Fruit fly (Drosophila melanogaster) whole organism, embryonic: ENCODE data around the gene Gip.

Experiments
- BtbVII ChIP-seq: fragments of 200-800 bp; sonication (Bioruptor generic); optimal IDR thresholded peaks from 3 replicates; lab custom pipeline; 2017; ENCODE audit warnings: missing biosample characterization, mild to moderate bottlenecking, missing genetic modification characterization
- CG10209 ChIP-seq: fragments of 200-800 bp; sonication (Bioruptor generic); optimal IDR thresholded peaks from 3 replicates; lab custom pipeline; 2017; ENCODE audit warnings: missing biosample characterization, mild to moderate bottlenecking, missing genetic modification characterization, missing genetic modification reagents
- CG1024 ChIP-seq: fragments of 200-800 bp; sonication (Bioruptor generic); IDR thresholded peaks from 2 replicates; pipeline ENCODE4 v1.3.6; 2022; ENCODE audit warnings: missing biosample characterization, missing genetic modification characterization
- CG10267 ChIP-seq: fragments of 200-800 bp; sonication (Bioruptor generic); optimal IDR thresholded peaks from 2 replicates; lab custom pipeline; 2018; ENCODE audit warnings: missing biosample characterization, mild to moderate bottlenecking, missing genetic modification characterization, moderate library complexity
- CG11085 ChIP-seq: fragments of 200-800 bp; sonication (Bioruptor generic); IDR thresholded peaks from 2 replicates; pipeline ENCODE4 v1.3.6; 2022; ENCODE audit warnings: missing biosample characterization, missing genetic modification characterization
- CG11695 ChIP-seq: fragments of 200-800 bp; sonication (Bioruptor generic); IDR thresholded peaks from 3 replicates; pipeline ENCODE4 v1.3.6; 2022; ENCODE audit warnings: missing biosample characterization, missing genetic modification characterization
- CG14441 ChIP-seq: fragments of 200-800 bp; sonication (Bioruptor generic); IDR thresholded peaks from 2 replicates; pipeline ENCODE4 v1.3.6; 2022; ENCODE audit warnings: missing biosample characterization, missing genetic modification characterization
- CG17385 ChIP-seq: fragments of 200-800 bp; sonication (Bioruptor generic); optimal IDR thresholded peaks from 3 replicates; lab custom pipeline; 2018; ENCODE audit warnings: missing biosample characterization, mild to moderate bottlenecking, missing genetic modification characterization
- CG18599 ChIP-seq: fragments of 200-800 bp; sonication (Bioruptor generic); optimal IDR thresholded peaks from 3 replicates; lab custom pipeline; 2017; ENCODE audit warnings: missing biosample characterization, missing genetic modification characterization, mild to moderate bottlenecking, moderate library complexity, missing genetic modification reagents
- CG2120 ChIP-seq: fragments of 200-800 bp; sonication (Bioruptor generic); optimal IDR thresholded peaks from 3 replicates; lab custom pipeline; 2016; ENCODE audit warnings: missing biosample characterization, missing genetic modification characterization
- CG2678 ChIP-seq: fragments of 200-800 bp; sonication (Bioruptor generic); optimal IDR thresholded peaks from 3 replicates; lab custom pipeline; 2019; ENCODE audit warnings: missing biosample characterization, mild to moderate bottlenecking, missing genetic modification characterization, moderate library complexity
- CG30020 ChIP-seq: fragments of 200-800 bp; optimal IDR thresholded peaks from 2 replicates; lab custom pipeline; 2019; ENCODE audit warnings: missing biosample characterization, mild to moderate bottlenecking, missing genetic modification characterization, moderate library complexity
- CG31388 ChIP-seq: fragments of 200-800 bp; sonication (Bioruptor generic); optimal IDR thresholded peaks from 2 replicates; lab custom pipeline; 2016; ENCODE audit warnings: missing biosample characterization, missing genetic modification characterization
- CG31441 ChIP-seq: fragments of 200-800 bp; sonication (Bioruptor generic); IDR thresholded peaks from 2 replicates; pipeline ENCODE4 v1.3.6; 2022; ENCODE audit warnings: missing biosample characterization, missing genetic modification characterization
- CG3847 ChIP-seq: fragments of 200-800 bp; sonication (Bioruptor generic); IDR thresholded peaks from 2 replicates; pipeline ENCODE4 v1.3.6; 2022; ENCODE audit warnings: missing biosample characterization, missing genetic modification characterization
- CG4282 ChIP-seq: fragments of 200-800 bp; sonication (Bioruptor generic); optimal IDR thresholded peaks from 2 replicates; lab custom pipeline; 2016; ENCODE audit warnings: missing biosample characterization, missing genetic modification characterization
- CG4360 ChIP-seq: fragments of 200-800 bp; sonication (Bioruptor generic); IDR thresholded peaks from 2 replicates; pipeline ENCODE4 v1.3.6; 2022; ENCODE audit warnings: missing biosample characterization, missing genetic modification characterization
- CG4617 ChIP-seq: fragments of 200-800 bp; sonication (Bioruptor generic); optimal IDR thresholded peaks from 3 replicates; lab custom pipeline; 2016; ENCODE audit warnings: missing biosample characterization, missing genetic modification characterization, borderline replicate concordance
- CG5245 ChIP-seq: fragments of 200-800 bp; sonication (Bioruptor generic); optimal IDR thresholded peaks from 3 replicates; lab custom pipeline; 2016; ENCODE audit warnings: missing biosample characterization, missing genetic modification characterization
- CG7556 ChIP-seq: fragments of 200-800 bp; sonication (Bioruptor generic); optimal IDR thresholded peaks from 2 replicates; lab custom pipeline; 2017; ENCODE audit warnings: missing biosample characterization, mild to moderate bottlenecking, missing genetic modification characterization
- D ChIP-seq, 2 experiments: fragments of 200-800 bp in 1 of 2; fragments of >200 bp in 1 of 2; sonication (Bioruptor generic) in 1 of 2; optimal IDR thresholded peaks; 2 replicates in 1 of 2; 3 replicates in 1 of 2; lab custom pipeline; 2017; ENCODE audit warnings: mild to moderate bottlenecking in 1 of 2, missing biosample characterization in 1 of 2, missing genetic modification characterization in 1 of 2, missing genetic modification reagents in 1 of 2
- E2f1 ChIP-seq: fragments of 200-800 bp; sonication (Bioruptor generic); IDR thresholded peaks from 2 replicates; pipeline ENCODE4 v1.3.6; 2022; ENCODE audit warnings: missing biosample characterization, missing genetic modification characterization
- HLH4C ChIP-seq: fragments of 200-800 bp; sonication (Bioruptor generic); IDR thresholded peaks from 3 replicates; pipeline ENCODE4 v1.3.6; 2022; ENCODE audit warnings: missing biosample characterization, missing genetic modification characterization; ENCODE audit not compliant: partially characterized antibody
- Hr51 ChIP-seq, 2 experiments: fragments of 200-800 bp; sonication (Bioruptor generic); optimal IDR thresholded peaks; 2 replicates in 1 of 2; 3 replicates in 1 of 2; lab custom pipeline; 2016 to 2018; ENCODE audit warnings: missing biosample characterization in 2 of 2, missing genetic modification characterization in 2 of 2, mild to moderate bottlenecking in 1 of 2, moderate library complexity in 1 of 2
- MBD-R2 ChIP-seq: fragments of 200-800 bp; sonication (Bioruptor generic); IDR thresholded peaks from 2 replicates; pipeline ENCODE4 v1.3.6; 2022; ENCODE audit warnings: missing biosample characterization, missing genetic modification characterization
- Meics ChIP-seq: fragments of 200-800 bp; sonication (Bioruptor generic); optimal IDR thresholded peaks from 2 replicates; lab custom pipeline; 2017; ENCODE audit warnings: missing biosample characterization, mild to moderate bottlenecking, missing genetic modification characterization
- bbx ChIP-seq: fragments of 200-800 bp; sonication (Bioruptor generic); IDR thresholded peaks from 2 replicates; pipeline ENCODE4 v1.3.6; 2022; ENCODE audit warnings: missing biosample characterization, missing genetic modification characterization; ENCODE audit not compliant: partially characterized antibody
- cwo ChIP-seq: fragments of 200-800 bp; sonication (Bioruptor generic); optimal IDR thresholded peaks from 3 replicates; lab custom pipeline; 2017; ENCODE audit warnings: missing biosample characterization, missing genetic modification characterization, mild to moderate bottlenecking, moderate library complexity, missing genetic modification reagents
- dm ChIP-seq: fragments of 200-800 bp; sonication (Bioruptor generic); optimal IDR thresholded peaks from 3 replicates; lab custom pipeline; 2016; ENCODE audit warnings: missing biosample characterization, missing genetic modification characterization
- eyg ChIP-seq: fragments of 200-800 bp; sonication (Bioruptor generic); optimal IDR thresholded peaks from 3 replicates; lab custom pipeline; 2016; ENCODE audit warnings: missing biosample characterization, missing genetic modification characterization
- fd96Cb ChIP-seq: fragments of 200-800 bp; sonication (Bioruptor generic); optimal IDR thresholded peaks from 2 replicates; lab custom pipeline; 2018; ENCODE audit warnings: missing biosample characterization, mild to moderate bottlenecking, missing genetic modification characterization, moderate library complexity
- gem ChIP-seq: fragments of 200-800 bp; sonication (Bioruptor generic); optimal IDR thresholded peaks from 2 replicates; lab custom pipeline; 2019; ENCODE audit warnings: missing biosample characterization, mild to moderate bottlenecking, missing genetic modification characterization, moderate library complexity
- grau ChIP-seq: fragments of 200-800 bp; optimal IDR thresholded peaks from 3 replicates; lab custom pipeline; 2019; ENCODE audit warnings: missing biosample characterization, mild to moderate bottlenecking, missing genetic modification characterization, moderate library complexity
- gro ChIP-seq: fragments of 200-800 bp; sonication (Bioruptor generic); optimal IDR thresholded peaks from 2 replicates; lab custom pipeline; 2016; ENCODE audit warnings: missing biosample characterization, missing genetic modification characterization
- gt ChIP-seq: fragments of 200-800 bp; sonication (Bioruptor generic); IDR thresholded peaks from 2 replicates; pipeline ENCODE4 v1.3.6; 2022; ENCODE audit warnings: missing biosample characterization, missing genetic modification characterization
- hkb ChIP-seq, 2 experiments: fragments of 200-800 bp in 1 of 2; fragments of >200 bp in 1 of 2; sonication (Bioruptor generic) in 1 of 2; IDR thresholded peaks in 1 of 2; optimal IDR thresholded peaks in 1 of 2; 2 replicates each; pipeline versions ENCODE4 v1.3.6 to Lab custom; 2017 to 2022; ENCODE audit warnings: missing biosample characterization in 1 of 2, missing genetic modification characterization in 1 of 2
- kni ChIP-seq: fragments of 200-800 bp; sonication (Bioruptor generic); optimal IDR thresholded peaks from 3 replicates; lab custom pipeline; 2017; ENCODE audit warnings: mild to moderate bottlenecking, missing biosample characterization, missing genetic modification reagents, missing genetic modification characterization
- lab ChIP-seq: fragments of 200-800 bp; sonication (Bioruptor generic); optimal IDR thresholded peaks from 3 replicates; lab custom pipeline; 2017; ENCODE audit warnings: missing biosample characterization, missing genetic modification characterization, mild to moderate bottlenecking, moderate library complexity, missing genetic modification reagents
- lola ChIP-seq, 3 experiments: fragments of >200 bp in 2 of 3; fragments of 200-800 bp in 1 of 3; sonication (Bioruptor generic) in 1 of 3; optimal IDR thresholded peaks; 2 replicates each; lab custom pipeline; 2017 to 2019; ENCODE audit warnings: missing biosample characterization in 3 of 3, missing genetic modification characterization in 3 of 3, mild to moderate bottlenecking in 1 of 3, moderate library complexity in 1 of 3
- nau ChIP-seq: fragments of 200-800 bp; sonication (Bioruptor generic); optimal IDR thresholded peaks from 3 replicates; lab custom pipeline; 2017; ENCODE audit warnings: missing biosample characterization, mild to moderate bottlenecking, missing genetic modification characterization, missing genetic modification reagents
- nmo ChIP-seq: fragments of 200-800 bp; sonication (Bioruptor generic); optimal IDR thresholded peaks from 2 replicates; lab custom pipeline; 2018; ENCODE audit warnings: missing biosample characterization, mild to moderate bottlenecking, missing genetic modification characterization, moderate library complexity
- onecut ChIP-seq: fragments of 200-800 bp; sonication (Bioruptor generic); IDR thresholded peaks from 2 replicates; pipeline ENCODE4 v1.3.6; 2022; ENCODE audit warnings: missing biosample characterization, missing genetic modification characterization
- pan ChIP-seq, 4 experiments: fragments of >200 bp in 3 of 4; fragments of 200-800 bp in 1 of 4; sonication (Bioruptor generic) in 1 of 4; optimal IDR thresholded peaks in 3 of 4; IDR thresholded peaks in 1 of 4; 2 replicates each; pipeline versions ENCODE4 v1.3.6 to Lab custom; 2017 to 2022; ENCODE audit warnings: missing biosample characterization in 2 of 4, missing genetic modification characterization in 2 of 4, mixed read lengths in 1 of 4
- salm ChIP-seq: fragments of 200-800 bp; sonication (Bioruptor generic); optimal IDR thresholded peaks from 2 replicates; lab custom pipeline; 2018; ENCODE audit warnings: missing biosample characterization, mild to moderate bottlenecking, missing genetic modification characterization
- seq ChIP-seq: fragments of 200-800 bp; sonication (Bioruptor generic); IDR thresholded peaks from 2 replicates; pipeline ENCODE4 v1.3.6; 2022; ENCODE audit warnings: missing biosample characterization, missing genetic modification characterization
- sr ChIP-seq: fragments of 200-800 bp; sonication (Bioruptor generic); IDR thresholded peaks from 3 replicates; pipeline ENCODE4 v1.3.6; 2022; ENCODE audit warnings: missing biosample characterization, missing genetic modification characterization
- unpg ChIP-seq: fragments of 200-800 bp; sonication (Bioruptor generic); optimal IDR thresholded peaks from 3 replicates; lab custom pipeline; 2018; ENCODE audit warnings: missing biosample characterization, mild to moderate bottlenecking, missing genetic modification characterization, moderate library complexity
- wdn ChIP-seq: fragments of 200-800 bp; sonication (Bioruptor generic); IDR thresholded peaks from 2 replicates; pipeline ENCODE4 v1.3.6; 2022; ENCODE audit warnings: missing biosample characterization, missing genetic modification characterization
- yki ChIP-seq: fragments of >200 bp; optimal IDR thresholded peaks from 3 replicates; lab custom pipeline; 2018

Gene Gip

DNA sequence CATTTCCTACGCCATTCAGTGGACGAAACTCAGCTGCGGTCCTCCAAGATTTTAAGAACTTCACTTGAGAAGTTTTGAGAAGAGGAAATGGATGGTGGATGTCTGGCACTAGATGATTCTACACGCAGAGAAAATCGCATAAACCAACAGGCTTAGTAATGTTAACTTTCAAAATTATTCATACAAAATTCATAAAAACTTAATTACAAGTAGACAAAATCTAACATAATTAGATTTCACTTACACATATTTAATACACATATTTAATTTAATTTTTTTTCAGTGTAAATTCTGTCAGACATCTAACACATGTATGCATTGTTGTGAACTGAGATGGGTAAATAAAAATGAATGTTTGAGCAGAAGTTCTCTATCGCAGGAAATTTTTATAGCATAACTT is 29.5 kb downstream of the Gip start (continued):
- TF ChIP-seq onecut (GFP tag; lab: Robert Waterston, UW) (no peak), hkb (optimal IDR thresholded peaks at IDR 0.05; lab: Kevin White, UChicago) (no peak), hkb (GFP tag; IDR thresholded peaks at IDR 0.05; lab: Robert Waterston, UW) (peak; percentile 20; the same call in 1 of the 2 replicates), CG10209 (GFP tag; lab: Kevin White, UChicago) (no peak), lab (peak; percentile 8), sr (GFP tag; lab: Robert Waterston, UW) (no peak), dm (GFP tag; lab: Kevin White, UChicago) (no peak), salm (tag; lab: Kevin White, UChicago) (no peak), CG14441 (no peak), CG31441 (GFP tag; lab: Robert Waterston, UW) (no peak), CG4617 (no peak), wdn (GFP tag; lab: Robert Waterston, UW) (no peak), lola (GFP tag; optimal IDR thresholded peaks at IDR 0.05; lab: Kevin White, UChicago) (no peak), CG2678 (tag; lab: Kevin White, UChicago) (peak; percentile 51), HLH4C (GFP tag; lab: Robert Waterston, UW) (no peak), BtbVII (GFP tag; lab: Kevin White, UChicago) (no peak), CG4360 (no peak), CG1024 (GFP tag; lab: Robert Waterston, UW) (no peak), CG31388 (no peak), CG18599 (GFP tag; lab: Kevin White, UChicago) (peak; percentile 5), eyg (GFP tag; lab: Kevin White, UChicago) (no peak), CG17385 (no peak), CG5245 (GFP tag; lab: Kevin White, UChicago) (no peak), Hr51 (GFP tag; optimal IDR thresholded peaks at IDR 0.05; lab: Kevin White, UChicago) (peak in 1 of 2 experiments; percentile 39), CG11695 (GFP tag; lab: Robert Waterston, UW) (no peak), CG4282 (GFP tag; lab: Kevin White, UChicago) (no peak), MBD-R2 (GFP tag; lab: Robert Waterston, UW) (no peak), cwo (GFP tag; lab: Kevin White, UChicago) (no peak), gt (no peak), fd96Cb (tag; lab: Kevin White, UChicago) (peak; percentile 20), unpg (GFP tag; lab: Kevin White, UChicago) (peak; percentile 20), CG11085 (GFP tag; lab: Robert Waterston, UW) (no peak), pan (optimal IDR thresholded peaks at IDR 0.05; lab: Kevin White, UChicago) (no peak), pan (GFP tag; optimal IDR thresholded peaks at IDR 0.05 in 1 of 2, IDR thresholded peaks at IDR 0.05 in 1 of 2) (peak in 1 of 2 experiments; percentile 32), E2f1 (GFP tag; lab: Robert Waterston, UW) (no peak), nau (GFP tag; lab: Kevin White, UChicago) (no peak), D (optimal IDR thresholded peaks at IDR 0.05; lab: Kevin White, UChicago) (no peak), D (GFP tag; optimal IDR thresholded peaks at IDR 0.05; lab: Kevin White, UChicago) (no peak), gro (GFP tag; lab: Kevin White, UChicago) (no peak), CG2120 (GFP tag; lab: Kevin White, UChicago) (peak; percentile 17), kni (GFP tag; lab: Kevin White, UChicago) (no peak), CG30020 (no peak), nmo (peak; percentile 8), CG10267 (no peak), grau (peak; percentile 22), CG7556 (GFP tag; lab: Kevin White, UChicago) (peak; percentile 25), seq (GFP tag; lab: Robert Waterston, UW) (no peak), bbx (no peak), yki (no peak), Meics (GFP tag; lab: Kevin White, UChicago) (peak; percentile 4), CG3847 (no peak), gem (tag; lab: Kevin White, UChicago) (peak; percentile 49)
